Fruit fly (Drosophila melanogaster) whole organism, embryonic: ENCODE data around the gene CG43064.
A peak's percentile ranks its signal among the peaks of the same experiment; 100 is the strongest.

ENCODE experiments used
- Ada2b ChIP-seq: fragments of 200-800 bp; sonication (Bioruptor generic); IDR thresholded peaks from 2 replicates; pipeline ENCODE4 v1.3.6; 2022; ENCODE audit warnings: missing biosample characterization, missing genetic modification characterization
- Antp ChIP-seq: fragments of 200-800 bp; sonication (Bioruptor generic); optimal IDR thresholded peaks from 3 replicates; lab custom pipeline; 2016; ENCODE audit warnings: missing biosample characterization, missing genetic modification characterization
- B-H2 ChIP-seq: fragments of 200-800 bp; sonication (Bioruptor generic); optimal IDR thresholded peaks from 2 replicates; lab custom pipeline; 2018; ENCODE audit warnings: missing biosample characterization, mild to moderate bottlenecking, missing genetic modification characterization
- Bgb ChIP-seq: fragments of 200-800 bp; sonication (Bioruptor generic); IDR thresholded peaks from 2 replicates; pipeline ENCODE4 v1.3.6; 2022; ENCODE audit warnings: missing biosample characterization, missing genetic modification characterization; ENCODE audit not compliant: partially characterized antibody
- BtbVII ChIP-seq: fragments of 200-800 bp; sonication (Bioruptor generic); optimal IDR thresholded peaks from 3 replicates; lab custom pipeline; 2017; ENCODE audit warnings: missing biosample characterization, mild to moderate bottlenecking, missing genetic modification characterization
- CG11247 ChIP-seq: fragments of 200-800 bp; sonication (Bioruptor generic); IDR thresholded peaks from 2 replicates; pipeline ENCODE4 v1.3.6; 2022; ENCODE audit warnings: missing biosample characterization, missing genetic modification characterization
- CG11504 ChIP-seq: fragments of 200-800 bp; sonication (Bioruptor generic); optimal IDR thresholded peaks from 3 replicates; lab custom pipeline; 2019; ENCODE audit warnings: missing biosample characterization, mild to moderate bottlenecking, missing genetic modification characterization, moderate library complexity
- CG12299 ChIP-seq: fragments of 200-800 bp; sonication (Bioruptor generic); optimal IDR thresholded peaks from 2 replicates; lab custom pipeline; 2018; ENCODE audit warnings: missing biosample characterization, mild to moderate bottlenecking, missing genetic modification characterization
- CG12659 ChIP-seq: fragments of 200-800 bp; sonication (Bioruptor generic); optimal IDR thresholded peaks from 3 replicates; lab custom pipeline; 2017; ENCODE audit warnings: mild to moderate bottlenecking, missing biosample characterization, missing genetic modification reagents, missing genetic modification characterization
- CG12769 ChIP-seq: fragments of 200-800 bp; sonication (Bioruptor generic); optimal IDR thresholded peaks from 2 replicates; lab custom pipeline; 2019; ENCODE audit warnings: missing biosample characterization, mild to moderate bottlenecking, missing genetic modification characterization, moderate library complexity
- CG14710 ChIP-seq: fragments of 200-800 bp; sonication (Bioruptor generic); optimal IDR thresholded peaks from 3 replicates; lab custom pipeline; 2019; ENCODE audit warnings: missing biosample characterization, mild to moderate bottlenecking, missing genetic modification characterization, moderate library complexity
- CG15601 ChIP-seq: fragments of 200-800 bp; sonication (Bioruptor generic); optimal IDR thresholded peaks from 3 replicates; lab custom pipeline; 2019; ENCODE audit warnings: missing biosample characterization, mild to moderate bottlenecking, missing genetic modification characterization, moderate library complexity
- CG18262 ChIP-seq: fragments of 200-800 bp; optimal IDR thresholded peaks from 3 replicates; lab custom pipeline; 2019; ENCODE audit warnings: missing biosample characterization, mild to moderate bottlenecking, missing genetic modification characterization, moderate library complexity
- CG2875 ChIP-seq: fragments of 200-800 bp; sonication (Bioruptor generic); optimal IDR thresholded peaks from 2 replicates; lab custom pipeline; 2017; ENCODE audit warnings: missing biosample characterization, mild to moderate bottlenecking, missing genetic modification characterization, missing genetic modification reagents
- CG30020 ChIP-seq: fragments of 200-800 bp; optimal IDR thresholded peaks from 2 replicates; lab custom pipeline; 2019; ENCODE audit warnings: missing biosample characterization, mild to moderate bottlenecking, missing genetic modification characterization, moderate library complexity
- CG3281 ChIP-seq: fragments of 200-800 bp; sonication (Bioruptor generic); optimal IDR thresholded peaks from 3 replicates; lab custom pipeline; 2017; ENCODE audit warnings: missing biosample characterization, mild to moderate bottlenecking, missing genetic modification characterization
- CG33213 ChIP-seq: fragments of 200-800 bp; sonication (Bioruptor generic); optimal IDR thresholded peaks from 3 replicates; lab custom pipeline; 2016; ENCODE audit warnings: missing biosample characterization, missing genetic modification characterization
- CG3847 ChIP-seq: fragments of 200-800 bp; sonication (Bioruptor generic); IDR thresholded peaks from 2 replicates; pipeline ENCODE4 v1.3.6; 2022; ENCODE audit warnings: missing biosample characterization, missing genetic modification characterization
- CG7987 ChIP-seq: fragments of 200-800 bp; sonication (Bioruptor generic); optimal IDR thresholded peaks from 2 replicates; lab custom pipeline; 2018; ENCODE audit warnings: missing biosample characterization, mild to moderate bottlenecking, missing genetic modification characterization, moderate library complexity
- CG8924 ChIP-seq: fragments of 200-800 bp; optimal IDR thresholded peaks from 3 replicates; lab custom pipeline; 2019; ENCODE audit warnings: missing biosample characterization, mild to moderate bottlenecking, missing genetic modification characterization, moderate library complexity
- Deaf1 ChIP-seq: fragments of 200-800 bp; optimal IDR thresholded peaks from 3 replicates; lab custom pipeline; 2019; ENCODE audit warnings: missing biosample characterization, mild to moderate bottlenecking, missing genetic modification characterization, moderate library complexity
- E2f2 ChIP-seq: fragments of 200-800 bp; sonication (Bioruptor generic); IDR thresholded peaks from 2 replicates; pipeline ENCODE4 v1.3.6; 2022; ENCODE audit warnings: missing biosample characterization, missing genetic modification characterization
- Ets65A ChIP-seq: fragments of 200-800 bp; sonication (Bioruptor generic); peaks from one replicate; lab custom pipeline; 2016; ENCODE audit warnings: missing biosample characterization, missing genetic modification characterization
- Ets97D ChIP-seq: fragments of 200-800 bp; sonication (Bioruptor generic); optimal IDR thresholded peaks from 3 replicates; lab custom pipeline; 2016; ENCODE audit warnings: missing biosample characterization, missing genetic modification characterization
- HLH4C ChIP-seq: fragments of 200-800 bp; sonication (Bioruptor generic); IDR thresholded peaks from 3 replicates; pipeline ENCODE4 v1.3.6; 2022; ENCODE audit warnings: missing biosample characterization, missing genetic modification characterization; ENCODE audit not compliant: partially characterized antibody
- Mrtf ChIP-seq: fragments of 200-800 bp; sonication (Bioruptor generic); IDR thresholded peaks from 3 replicates; pipeline ENCODE4 v1.3.6; 2022; ENCODE audit warnings: missing biosample characterization, missing genetic modification characterization
- Myb ChIP-seq: fragments of 200-800 bp; sonication (Bioruptor generic); optimal IDR thresholded peaks from 2 replicates; lab custom pipeline; 2016; ENCODE audit warnings: missing biosample characterization, missing genetic modification characterization
- NC2α ChIP-seq: fragments of 200-800 bp; sonication (Bioruptor generic); optimal IDR thresholded peaks from 2 replicates; lab custom pipeline; 2016; ENCODE audit warnings: missing biosample characterization, missing genetic modification characterization
- PHDP ChIP-seq: fragments of 200-800 bp; sonication (Bioruptor generic); optimal IDR thresholded peaks from 3 replicates; lab custom pipeline; 2018; ENCODE audit warnings: missing biosample characterization, mild to moderate bottlenecking, missing genetic modification characterization, moderate library complexity
- Side ChIP-seq: fragments of 200-800 bp; sonication (Bioruptor generic); optimal IDR thresholded peaks from 2 replicates; lab custom pipeline; 2016; ENCODE audit warnings: missing biosample characterization, missing genetic modification characterization
- Sry-δ ChIP-seq: fragments of 200-800 bp; sonication (Bioruptor generic); optimal IDR thresholded peaks from 2 replicates; lab custom pipeline; 2016; ENCODE audit warnings: missing biosample characterization, missing genetic modification characterization
- Trl ChIP-seq, 3 experiments: fragments of >200 bp in 2 of 3; fragments of 200-800 bp in 1 of 3; sonication (Bioruptor generic) in 1 of 3; optimal IDR thresholded peaks; 2 replicates in 1 of 3; 3 replicates in 2 of 3; lab custom pipeline; 2016 to 2017; ENCODE audit warnings: missing biosample characterization in 1 of 3, missing genetic modification characterization in 1 of 3
- ase ChIP-seq: fragments of 200-800 bp; sonication (Bioruptor generic); IDR thresholded peaks from 3 replicates; pipeline ENCODE4 v1.3.6; 2022; ENCODE audit warnings: missing biosample characterization, missing genetic modification characterization
- bbx ChIP-seq: fragments of 200-800 bp; sonication (Bioruptor generic); IDR thresholded peaks from 2 replicates; pipeline ENCODE4 v1.3.6; 2022; ENCODE audit warnings: missing biosample characterization, missing genetic modification characterization; ENCODE audit not compliant: partially characterized antibody
- chinmo ChIP-seq: fragments of 200-800 bp; sonication (Bioruptor generic); IDR thresholded peaks from 4 replicates; pipeline ENCODE4 v1.3.6; 2022; ENCODE audit warnings: missing biosample characterization, missing genetic modification characterization; ENCODE audit not compliant: partially characterized antibody
- chm ChIP-seq: fragments of 200-800 bp; sonication (Bioruptor generic); IDR thresholded peaks from 2 replicates; pipeline ENCODE4 v1.3.6; 2022; ENCODE audit warnings: missing biosample characterization, missing genetic modification characterization
- crp ChIP-seq, 2 experiments: fragments of 200-800 bp; sonication (Bioruptor generic); optimal IDR thresholded peaks; 2 replicates in 1 of 2; 3 replicates in 1 of 2; lab custom pipeline; 2017; ENCODE audit warnings: missing biosample characterization in 2 of 2, missing genetic modification characterization in 2 of 2, mild to moderate bottlenecking in 1 of 2, moderate library complexity in 1 of 2
- eyg ChIP-seq: fragments of 200-800 bp; sonication (Bioruptor generic); optimal IDR thresholded peaks from 3 replicates; lab custom pipeline; 2016; ENCODE audit warnings: missing biosample characterization, missing genetic modification characterization
- gro ChIP-seq: fragments of 200-800 bp; sonication (Bioruptor generic); optimal IDR thresholded peaks from 2 replicates; lab custom pipeline; 2016; ENCODE audit warnings: missing biosample characterization, missing genetic modification characterization
- gt ChIP-seq: fragments of 200-800 bp; sonication (Bioruptor generic); IDR thresholded peaks from 2 replicates; pipeline ENCODE4 v1.3.6; 2022; ENCODE audit warnings: missing biosample characterization, missing genetic modification characterization
- inv ChIP-seq: fragments of 200-800 bp; sonication (Bioruptor generic); IDR thresholded peaks from 2 replicates; pipeline ENCODE4 v1.3.6; 2022; ENCODE audit warnings: missing biosample characterization, missing genetic modification characterization; ENCODE audit not compliant: partially characterized antibody
- ken ChIP-seq: fragments of 200-800 bp; sonication (Bioruptor generic); IDR thresholded peaks from 3 replicates; pipeline ENCODE4 v1.3.6; 2022; ENCODE audit warnings: missing biosample characterization, missing genetic modification characterization
- lola ChIP-seq, 3 experiments: fragments of >200 bp in 2 of 3; fragments of 200-800 bp in 1 of 3; sonication (Bioruptor generic) in 1 of 3; optimal IDR thresholded peaks; 2 replicates each; lab custom pipeline; 2017 to 2019; ENCODE audit warnings: missing biosample characterization in 3 of 3, missing genetic modification characterization in 3 of 3, mild to moderate bottlenecking in 1 of 3, moderate library complexity in 1 of 3
- nerfin-2 ChIP-seq: fragments of 200-800 bp; sonication (Bioruptor generic); IDR thresholded peaks from 2 replicates; pipeline ENCODE4 v1.3.6; 2022; ENCODE audit warnings: missing biosample characterization, missing genetic modification characterization; ENCODE audit not compliant: partially characterized antibody
- sisA ChIP-seq: fragments of 200-800 bp; sonication (Bioruptor generic); IDR thresholded peaks from 2 replicates; pipeline ENCODE4 v1.3.6; 2022; ENCODE audit warnings: missing biosample characterization, missing genetic modification characterization
- sob ChIP-seq: fragments of 200-800 bp; sonication (Bioruptor generic); IDR thresholded peaks from 2 replicates; pipeline ENCODE4 v1.3.6; 2022; ENCODE audit warnings: missing biosample characterization, missing genetic modification characterization
- trh ChIP-seq: fragments of 200-800 bp; sonication (Bioruptor generic); optimal IDR thresholded peaks from 2 replicates; lab custom pipeline; 2016; ENCODE audit warnings: missing biosample characterization, missing genetic modification characterization
- vnd ChIP-seq: fragments of 200-800 bp; sonication (Bioruptor generic); IDR thresholded peaks from 3 replicates; pipeline ENCODE4 v1.3.6; 2022; ENCODE audit warnings: missing biosample characterization, missing genetic modification characterization; ENCODE audit not compliant: partially characterized antibody
- zen ChIP-seq: fragments of 200-800 bp; sonication (Bioruptor generic); optimal IDR thresholded peaks from 3 replicates; lab custom pipeline; 2018; ENCODE audit warnings: missing biosample characterization, mild to moderate bottlenecking, missing genetic modification characterization, moderate library complexity

Gene CG43064

dm6 chr3L:11833296-11833717, 3.2 kb downstream of the CG43064 start, which contains the start of gene CycA (continued):
- TF ChIP-seq bbx (GFP tag; lab: Robert Waterston, UW) (peak; percentile 89), CG3847 (GFP tag; lab: Robert Waterston, UW) (peak; percentile 72), gro (peak; percentile 55), lola (GFP tag; optimal IDR thresholded peaks at IDR 0.05; lab: Kevin White, UChicago) (peak in 1 of 3 experiments; percentile 9), Ada2b (no peak), Bgb (GFP tag; lab: Robert Waterston, UW) (peak; percentile 92), ase (GFP tag; lab: Robert Waterston, UW) (no peak), Sry-δ (peak; percentile 98), CG30020 (tag; lab: Kevin White, UChicago) (peak; percentile 7), CG33213 (GFP tag; lab: Kevin White, UChicago) (peak; percentile 49), CG12299 (tag; lab: Kevin White, UChicago) (peak; percentile 32), eyg (GFP tag; lab: Kevin White, UChicago) (no peak), Ets65A (GFP tag; lab: Kevin White, UChicago) (peak; percentile 83), trh (GFP tag; lab: Kevin White, UChicago) (no peak), ken (GFP tag; lab: Robert Waterston, UW) (peak; percentile 44; the same call in 1 of the 3 replicates), Trl (optimal IDR thresholded peaks at IDR 0.05; lab: Kevin White, UChicago) (no peak), Trl (GFP tag; optimal IDR thresholded peaks at IDR 0.05; lab: Kevin White, UChicago) (peak; percentile 7), CG7987 (GFP tag; lab: Kevin White, UChicago) (peak; percentile 42), HLH4C (GFP tag; lab: Robert Waterston, UW) (peak; percentile 63), CG3281 (GFP tag; lab: Kevin White, UChicago) (no peak), CG11247 (no peak), zen (tag; lab: Kevin White, UChicago) (peak; percentile 29), Myb (peak; percentile 85), CG12769 (tag; lab: Kevin White, UChicago) (no peak), BtbVII (no peak), B-H2 (GFP tag; lab: Kevin White, UChicago) (no peak), CG8924 (tag; lab: Kevin White, UChicago) (peak; percentile 66), chm (GFP tag; lab: Robert Waterston, UW) (peak; percentile 37; the same call in 1 of the 2 replicates), Side (peak; percentile 25), CG15601 (tag; lab: Kevin White, UChicago) (peak; percentile 51), nerfin-2 (GFP tag; lab: Robert Waterston, UW) (peak; percentile 54; the same call in 1 of the 2 replicates), CG11504 (tag; lab: Kevin White, UChicago) (peak; percentile 61), Mrtf (no peak), chinmo (GFP tag; lab: Robert Waterston, UW) (peak; percentile 84), CG14710 (peak; percentile 79), NC2α (GFP tag; lab: Kevin White, UChicago) (no peak), E2f2 (GFP tag; lab: Robert Waterston, UW) (peak; percentile 100), CG12659 (GFP tag; lab: Kevin White, UChicago) (peak; percentile 52), CG2875 (GFP tag; lab: Kevin White, UChicago) (no peak), Antp (GFP tag; lab: Kevin White, UChicago) (peak; percentile 19), sisA (GFP tag; lab: Robert Waterston, UW) (no peak), crp (GFP tag; optimal IDR thresholded peaks at IDR 0.05; lab: Kevin White, UChicago) (peak in 1 of 2 experiments; percentile 24), sob (GFP tag; lab: Robert Waterston, UW) (0 out of 2 replicates have a peak, but pooled peaks have one; percentile 7), Deaf1 (tag; lab: Kevin White, UChicago) (peak; percentile 23), gt (no peak), inv (peak; percentile 78), CG18262 (tag; lab: Kevin White, UChicago) (peak; percentile 2), vnd (GFP tag; lab: Robert Waterston, UW) (peak; percentile 74; the same call in 2 of the 3 replicates), Ets97D (GFP tag; lab: Kevin White, UChicago) (peak; percentile 83), PHDP (tag; lab: Kevin White, UChicago) (peak; percentile 9)
